Fruit fly (Drosophila melanogaster) whole organism, prepupa: ENCODE measurements around the gene Uros1.

Experiments
- Blimp-1 ChIP-seq: fragments of 200-800 bp; sonication (Bioruptor generic); optimal IDR thresholded peaks from 3 replicates; lab custom pipeline; 2017; ENCODE audit warnings: missing biosample characterization, missing genetic modification characterization, mild to moderate bottlenecking, moderate library complexity, missing genetic modification reagents
- CG10631 ChIP-seq: fragments of 200-800 bp; sonication (Bioruptor generic); optimal IDR thresholded peaks from 2 replicates; lab custom pipeline; 2016; ENCODE audit warnings: missing biosample characterization, missing genetic modification characterization
- CG10669 ChIP-seq: fragments of 200-800 bp; sonication (Bioruptor generic); optimal IDR thresholded peaks from 3 replicates; lab custom pipeline; 2018; ENCODE audit warnings: missing biosample characterization, mild to moderate bottlenecking, missing genetic modification characterization, moderate library complexity
- CG11762 ChIP-seq: fragments of 200-800 bp; sonication (Bioruptor generic); optimal IDR thresholded peaks from 3 replicates; lab custom pipeline; 2016; ENCODE audit warnings: missing biosample characterization, missing genetic modification characterization; ENCODE audit not compliant: insufficient read depth
- CG15336 ChIP-seq: fragments of 200-800 bp; sonication (Bioruptor generic); IDR thresholded peaks from 2 replicates; pipeline ENCODE4 v1.3.6; 2022; ENCODE audit warnings: missing biosample characterization, missing genetic modification characterization
- CG1621 ChIP-seq: fragments of 200-800 bp; sonication (Bioruptor generic); optimal IDR thresholded peaks from 3 replicates; lab custom pipeline; 2018; ENCODE audit warnings: missing biosample characterization, mild to moderate bottlenecking, missing genetic modification characterization
- CG16779 ChIP-seq: fragments of 200-800 bp; sonication (Bioruptor generic); optimal IDR thresholded peaks from 3 replicates; lab custom pipeline; 2017; ENCODE audit warnings: missing biosample characterization, mild to moderate bottlenecking, missing genetic modification characterization
- CG3032 ChIP-seq: fragments of 200-800 bp; optimal IDR thresholded peaks from 2 replicates; lab custom pipeline; 2019; ENCODE audit warnings: missing biosample characterization, mild to moderate bottlenecking, missing genetic modification characterization, moderate library complexity
- CG31627 ChIP-seq: fragments of 200-800 bp; sonication (Bioruptor generic); optimal IDR thresholded peaks from 3 replicates; lab custom pipeline; 2016; ENCODE audit warnings: missing biosample characterization, missing genetic modification characterization
- CG34406 ChIP-seq: fragments of 200-800 bp; sonication (Bioruptor generic); optimal IDR thresholded peaks from 3 replicates; lab custom pipeline; 2016; ENCODE audit warnings: missing biosample characterization, missing genetic modification characterization
- CG3919 ChIP-seq: fragments of 200-800 bp; sonication (Bioruptor generic); optimal IDR thresholded peaks from 3 replicates; lab custom pipeline; 2016; ENCODE audit warnings: missing biosample characterization, missing genetic modification characterization
- CG4318 ChIP-seq: fragments of 200-800 bp; sonication (Bioruptor generic); optimal IDR thresholded peaks from 3 replicates; lab custom pipeline; 2017; ENCODE audit warnings: missing biosample characterization, mild to moderate bottlenecking, missing genetic modification characterization
- CG6163 ChIP-seq: fragments of 200-800 bp; sonication (Bioruptor generic); IDR thresholded peaks from 3 replicates; pipeline ENCODE4 v1.3.6; 2022; ENCODE audit warnings: missing biosample characterization, missing genetic modification characterization
- CG6276 ChIP-seq: fragments of 200-800 bp; sonication (Bioruptor generic); optimal IDR thresholded peaks from 2 replicates; lab custom pipeline; 2017; ENCODE audit warnings: missing biosample characterization, mild to moderate bottlenecking, missing genetic modification characterization
- CG6792 ChIP-seq: fragments of 200-800 bp; sonication (Bioruptor generic); optimal IDR thresholded peaks from 3 replicates; lab custom pipeline; 2016; ENCODE audit warnings: missing biosample characterization, missing genetic modification characterization
- CG6808 ChIP-seq: fragments of 200-800 bp; sonication (Bioruptor generic); optimal IDR thresholded peaks from 3 replicates; lab custom pipeline; 2017; ENCODE audit warnings: missing biosample characterization, missing genetic modification characterization, mild to moderate bottlenecking, moderate library complexity, missing genetic modification reagents
- CG6854 ChIP-seq: fragments of 200-800 bp; sonication (Bioruptor generic); optimal IDR thresholded peaks from 2 replicates; lab custom pipeline; 2017; ENCODE audit warnings: missing biosample characterization, mild to moderate bottlenecking, missing genetic modification characterization
- CG7368 ChIP-seq: fragments of 200-800 bp; sonication (Bioruptor generic); optimal IDR thresholded peaks from 3 replicates; lab custom pipeline; 2016; ENCODE audit warnings: missing biosample characterization, missing genetic modification characterization
- CG8119 ChIP-seq: fragments of 200-800 bp; sonication (Bioruptor generic); IDR thresholded peaks from 3 replicates; pipeline ENCODE4 v1.3.6; 2022; ENCODE audit warnings: missing biosample characterization, missing genetic modification characterization
- CG8319 ChIP-seq: fragments of 200-800 bp; sonication (Bioruptor generic); optimal IDR thresholded peaks from 3 replicates; lab custom pipeline; 2016; ENCODE audit warnings: missing biosample characterization, missing genetic modification characterization
- CG8632 ChIP-seq: fragments of 200-800 bp; sonication (Bioruptor generic); optimal IDR thresholded peaks from 3 replicates; lab custom pipeline; 2016; ENCODE audit warnings: missing biosample characterization, missing genetic modification characterization
- Eip75B ChIP-seq: fragments of 200-800 bp; sonication (Bioruptor generic); optimal IDR thresholded peaks from 3 replicates; lab custom pipeline; 2016; ENCODE audit warnings: missing biosample characterization, missing genetic modification characterization
- Eip78C ChIP-seq: fragments of 200-800 bp; sonication (Bioruptor generic); peaks from one replicate; lab custom pipeline; 2016; ENCODE audit warnings: missing biosample characterization, missing genetic modification characterization
- Eip93F ChIP-seq: fragments of 200-800 bp; sonication (Bioruptor generic); optimal IDR thresholded peaks from 2 replicates; lab custom pipeline; 2016; ENCODE audit warnings: missing biosample characterization, mild to moderate bottlenecking, missing genetic modification characterization
- Ets21C ChIP-seq: fragments of 200-800 bp; sonication (Bioruptor generic); optimal IDR thresholded peaks from 3 replicates; lab custom pipeline; 2016; ENCODE audit warnings: missing biosample characterization, missing genetic modification characterization
- Ets96B ChIP-seq: fragments of 200-800 bp; optimal IDR thresholded peaks from 2 replicates; lab custom pipeline; 2019; ENCODE audit warnings: missing biosample characterization, mild to moderate bottlenecking, missing genetic modification characterization, moderate library complexity
- Gug ChIP-seq: fragments of 200-800 bp; sonication (Bioruptor generic); IDR thresholded peaks from 2 replicates; pipeline ENCODE4 v1.3.6; 2022; ENCODE audit warnings: missing biosample characterization, missing genetic modification characterization
- Hr39 ChIP-seq: fragments of 200-800 bp; sonication (Bioruptor generic); optimal IDR thresholded peaks from 2 replicates; lab custom pipeline; 2016; ENCODE audit warnings: missing biosample characterization, missing genetic modification characterization
- Hr4 ChIP-seq: fragments of 200-800 bp; sonication (Bioruptor generic); optimal IDR thresholded peaks from 3 replicates; lab custom pipeline; 2016; ENCODE audit warnings: missing biosample characterization, missing genetic modification characterization
- Lpt ChIP-seq: fragments of 200-800 bp; sonication (Bioruptor generic); optimal IDR thresholded peaks from 3 replicates; lab custom pipeline; 2016; ENCODE audit warnings: missing biosample characterization, missing genetic modification characterization
- Met ChIP-seq: fragments of 200-800 bp; sonication (Bioruptor generic); optimal IDR thresholded peaks from 3 replicates; lab custom pipeline; 2016; ENCODE audit warnings: missing biosample characterization, missing genetic modification characterization
- OdsH ChIP-seq: fragments of 200-800 bp; sonication (Bioruptor generic); optimal IDR thresholded peaks from 3 replicates; lab custom pipeline; 2016; ENCODE audit warnings: missing biosample characterization, missing genetic modification characterization
- Smox ChIP-seq: fragments of 200-800 bp; sonication (Bioruptor generic); optimal IDR thresholded peaks from 3 replicates; lab custom pipeline; 2016; ENCODE audit warnings: missing biosample characterization, missing genetic modification characterization
- Sox102F ChIP-seq: fragments of 200-800 bp; sonication (Bioruptor generic); optimal IDR thresholded peaks from 2 replicates; lab custom pipeline; 2016; ENCODE audit warnings: missing biosample characterization, mild to moderate bottlenecking, missing genetic modification characterization
- Sox14 ChIP-seq: fragments of 200-800 bp; sonication (Bioruptor generic); optimal IDR thresholded peaks from 3 replicates; lab custom pipeline; 2016; ENCODE audit warnings: missing biosample characterization, missing genetic modification characterization
- Sox15 ChIP-seq: fragments of 200-800 bp; sonication (Bioruptor generic); optimal IDR thresholded peaks from 3 replicates; lab custom pipeline; 2016; ENCODE audit warnings: missing biosample characterization, missing genetic modification characterization
- achi ChIP-seq: fragments of 200-800 bp; sonication (Bioruptor generic); optimal IDR thresholded peaks from 3 replicates; lab custom pipeline; 2016; ENCODE audit warnings: missing biosample characterization, missing genetic modification characterization
- cyc ChIP-seq: fragments of 200-800 bp; sonication (Bioruptor generic); optimal IDR thresholded peaks from 3 replicates; lab custom pipeline; 2016; ENCODE audit warnings: missing biosample characterization, missing genetic modification characterization
- dac ChIP-seq: fragments of 200-800 bp; sonication (Bioruptor generic); optimal IDR thresholded peaks from 2 replicates; lab custom pipeline; 2017; ENCODE audit warnings: missing biosample characterization, mild to moderate bottlenecking, missing genetic modification characterization
- dsx ChIP-seq: fragments of 200-800 bp; optimal IDR thresholded peaks from 3 replicates; lab custom pipeline; 2019; ENCODE audit warnings: missing biosample characterization, mild to moderate bottlenecking, missing genetic modification characterization, moderate library complexity; ENCODE audit not compliant: poor library complexity, severe bottlenecking
- eg ChIP-seq: fragments of 200-800 bp; sonication (Bioruptor generic); IDR thresholded peaks from 3 replicates; pipeline ENCODE4 v1.3.6; 2022; ENCODE audit warnings: missing biosample characterization, missing genetic modification characterization
- esn ChIP-seq: fragments of 200-800 bp; sonication (Bioruptor generic); optimal IDR thresholded peaks from 2 replicates; lab custom pipeline; 2016; ENCODE audit warnings: missing biosample characterization, mild to moderate bottlenecking, missing genetic modification characterization, moderate library complexity
- fd59A ChIP-seq: fragments of 200-800 bp; sonication (Bioruptor generic); optimal IDR thresholded peaks from 2 replicates; lab custom pipeline; 2017; ENCODE audit warnings: missing biosample characterization, mild to moderate bottlenecking, missing genetic modification characterization, missing genetic modification reagents
- fd85E ChIP-seq: fragments of 200-800 bp; sonication (Bioruptor generic); optimal IDR thresholded peaks from 3 replicates; lab custom pipeline; 2016; ENCODE audit warnings: missing biosample characterization, missing genetic modification characterization
- fkh ChIP-seq: fragments of 200-800 bp; sonication (Bioruptor generic); optimal IDR thresholded peaks from 3 replicates; lab custom pipeline; 2017; ENCODE audit warnings: missing biosample characterization, mild to moderate bottlenecking, missing genetic modification characterization, moderate library complexity
- net ChIP-seq: fragments of 200-800 bp; sonication (Bioruptor generic); optimal IDR thresholded peaks from 3 replicates; lab custom pipeline; 2016; ENCODE audit warnings: missing biosample characterization, missing genetic modification characterization
- pdm3 ChIP-seq: fragments of 200-800 bp; sonication (Bioruptor generic); optimal IDR thresholded peaks from 3 replicates; lab custom pipeline; 2016; ENCODE audit warnings: missing biosample characterization, missing genetic modification characterization
- salr ChIP-seq, 2 experiments: fragments of 200-800 bp; sonication (Bioruptor generic); optimal IDR thresholded peaks; 3 replicates each; lab custom pipeline; 2016 to 2018; ENCODE audit warnings: missing biosample characterization in 2 of 2, missing genetic modification characterization in 2 of 2, mild to moderate bottlenecking in 1 of 2
- spab ChIP-seq: fragments of 200-800 bp; sonication (Bioruptor generic); optimal IDR thresholded peaks from 2 replicates; lab custom pipeline; 2017; ENCODE audit warnings: missing biosample characterization, mild to moderate bottlenecking, missing genetic modification characterization, missing genetic modification reagents
- ss ChIP-seq, 2 experiments: fragments of 200-800 bp; sonication (Bioruptor generic); optimal IDR thresholded peaks; 2 replicates in 1 of 2; 3 replicates in 1 of 2; lab custom pipeline; 2017 to 2018; ENCODE audit warnings: mild to moderate bottlenecking in 2 of 2, missing biosample characterization in 2 of 2, missing genetic modification characterization in 2 of 2, moderate library complexity in 1 of 2
- svp ChIP-seq: fragments of 200-800 bp; sonication (Bioruptor generic); peaks from one replicate; lab custom pipeline; 2016; ENCODE audit warnings: missing biosample characterization, missing genetic modification characterization
- vri ChIP-seq: fragments of 200-800 bp; sonication (Bioruptor generic); optimal IDR thresholded peaks from 3 replicates; lab custom pipeline; 2016; ENCODE audit warnings: missing biosample characterization, mild to moderate bottlenecking, missing genetic modification characterization

Uros1 gene

dm6 chrX:8861267-8861666, 38.8 kb downstream of the Uros1 start:
- no peak for TF ChIP-seq fkh (GFP tag; lab: Kevin White, UChicago)
- TF ChIP-seq vri = peak; percentile 72
- peak; percentile 92 for TF ChIP-seq pdm3 (GFP tag; lab: Kevin White, UChicago)
- peak; percentile 95 for TF ChIP-seq svp (GFP tag; lab: Kevin White, UChicago)
- TF ChIP-seq Sox14 = peak; percentile 83
- TF ChIP-seq CG31627 (GFP tag; lab: Kevin White, UChicago) = peak; percentile 89
- peak; percentile 84 for TF ChIP-seq cyc (GFP tag; lab: Kevin White, UChicago)
- TF ChIP-seq Sox102F = peak; percentile 87
- TF ChIP-seq Ets21C = peak; percentile 80
- TF ChIP-seq CG10669 = peak; percentile 79
- peak; percentile 93 for TF ChIP-seq CG3919 (GFP tag; lab: Kevin White, UChicago)
- TF ChIP-seq CG6854 (GFP tag; lab: Kevin White, UChicago) = peak; percentile 69
- TF ChIP-seq Eip93F (GFP tag; lab: Kevin White, UChicago) = peak; percentile 69
- TF ChIP-seq CG11762 = peak; percentile 89
- peak; percentile 92 for TF ChIP-seq CG34406
- TF ChIP-seq Eip78C (GFP tag; lab: Kevin White, UChicago) = peak; percentile 98
- peak; percentile 86 for TF ChIP-seq CG7368
- TF ChIP-seq Ets96B = peak; percentile 61
- TF ChIP-seq CG6808 (GFP tag; lab: Kevin White, UChicago) = peak; percentile 78
- TF ChIP-seq Hr39 (GFP tag; lab: Kevin White, UChicago) = peak; percentile 87
- peak; percentile 93 for TF ChIP-seq CG15336 (GFP tag; lab: Robert Waterston, UW)
- TF ChIP-seq Eip75B = peak; percentile 90
- peak; percentile 83 for TF ChIP-seq CG8319
- TF ChIP-seq CG8632 = peak; percentile 89
- peak; percentile 85 for TF ChIP-seq Sox15 (GFP tag; lab: Kevin White, UChicago)
- TF ChIP-seq CG16779 (tag; lab: Kevin White, UChicago) = peak; percentile 71
- peak; percentile 91 for TF ChIP-seq esn (GFP tag; lab: Kevin White, UChicago)
- TF ChIP-seq fd85E (GFP tag; lab: Kevin White, UChicago) = peak; percentile 45
- TF ChIP-seq CG6276 = peak; percentile 92
- TF ChIP-seq dac (GFP tag; lab: Kevin White, UChicago) = peak; percentile 88
- TF ChIP-seq spab = peak; percentile 65
- TF ChIP-seq CG6163 (GFP tag; lab: Robert Waterston, UW) = peak; percentile 95
- TF ChIP-seq net = peak; percentile 89
- peak; percentile 64 for TF ChIP-seq CG1621 (tag; lab: Kevin White, UChicago)
- TF ChIP-seq OdsH = peak; percentile 91
- peak; percentile 93 for TF ChIP-seq eg (GFP tag; lab: Robert Waterston, UW)
- peak; percentile 93 for TF ChIP-seq CG8119 (GFP tag; lab: Robert Waterston, UW)
- peak; percentile 90 for TF ChIP-seq achi (GFP tag; lab: Kevin White, UChicago)
- TF ChIP-seq ss (GFP tag; optimal IDR thresholded peaks at IDR 0.05; lab: Kevin White, UChicago) = peak; percentile 57 to 79
- TF ChIP-seq Smox (GFP tag; lab: Kevin White, UChicago) = peak; percentile 87
- peak; percentile 76 for TF ChIP-seq Blimp-1 (GFP tag; lab: Kevin White, UChicago)
- TF ChIP-seq CG4318 = peak; percentile 87
- TF ChIP-seq Hr4 (GFP tag; lab: Kevin White, UChicago) = peak; percentile 92
- TF ChIP-seq CG10631 = peak; percentile 85
- peak; percentile 90 for TF ChIP-seq Lpt (GFP tag; lab: Kevin White, UChicago)
- peak; percentile 65 for TF ChIP-seq CG3032 (tag; lab: Kevin White, UChicago)
- TF ChIP-seq Gug (GFP tag; lab: Robert Waterston, UW) = peak; percentile 85
- TF ChIP-seq CG6792 (GFP tag; lab: Kevin White, UChicago) = peak; percentile 94
- peak; percentile 60 for TF ChIP-seq fd59A (GFP tag; lab: Kevin White, UChicago)
- TF ChIP-seq dsx = peak; percentile 47
- TF ChIP-seq salr (GFP tag; optimal IDR thresholded peaks at IDR 0.05; lab: Kevin White, UChicago) = peak; percentile 54 to 82
- TF ChIP-seq Met (GFP tag; lab: Kevin White, UChicago) = peak; percentile 92
